Worm (Caenorhabditis elegans) whole organism, L1 larva: Measurements from ENCODE around the gene glt-5.

Experiments used
- hlh-4 ChIP-seq: sonication (generic microtip); optimal IDR thresholded peaks from 2 replicates; lab custom pipeline; 2016; ENCODE audit warnings: mild to moderate bottlenecking, missing genetic modification characterization, missing compliant biosample characterization
- jun-1 ChIP-seq: fragments of 150-350 bp; optimal IDR thresholded peaks from 2 replicates; lab custom pipeline; 2014; ENCODE audit warnings: missing biosample characterization, missing genetic modification reagents, missing genetic modification characterization
- mep-1 ChIP-seq: fragments of 150-350 bp; optimal IDR thresholded peaks from 2 replicates; lab custom pipeline; 2014; ENCODE audit warnings: missing biosample characterization, missing genetic modification characterization

DNA sequence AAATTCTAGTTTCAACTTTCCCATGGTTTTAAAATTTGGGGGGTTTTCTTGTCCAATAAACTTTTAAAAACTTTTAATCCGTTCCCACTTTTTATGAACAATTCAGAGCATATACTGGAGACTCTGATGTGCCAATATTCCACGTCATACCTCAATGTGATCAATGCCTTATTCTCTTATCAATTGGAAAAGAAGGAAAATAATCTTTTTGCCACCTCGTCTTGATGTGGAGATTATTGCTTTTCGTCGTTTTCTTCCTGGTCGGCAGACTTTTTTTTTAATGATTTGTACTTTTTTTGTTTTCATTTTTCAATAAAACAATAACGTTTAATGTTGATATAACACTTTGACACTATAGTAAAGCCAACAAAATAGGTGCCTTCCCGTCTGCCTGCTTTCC is 31.2 kb downstream of the glt-5 start:
- no peak for TF ChIP-seq hlh-4 (tag; lab: Kevin White, UChicago)
- no peak for TF ChIP-seq jun-1
- no peak for TF ChIP-seq mep-1 (tag; lab: Kevin White, UChicago)
